Fruit fly (Drosophila melanogaster) whole organism, embryonic: Measurements from ENCODE around the gene Sfp33A3.

Experiments used
- Adf1 ChIP-seq: fragments of 200-800 bp; sonication (Bioruptor generic); IDR thresholded peaks from 2 replicates; pipeline ENCODE4 v1.3.6; 2022; ENCODE audit warnings: missing biosample characterization, missing genetic modification characterization
- Antp ChIP-seq: fragments of 200-800 bp; sonication (Bioruptor generic); optimal IDR thresholded peaks from 3 replicates; lab custom pipeline; 2016; ENCODE audit warnings: missing biosample characterization, missing genetic modification characterization
- BEAF-32 ChIP-seq: fragments of 200-800 bp; sonication (Bioruptor generic); optimal IDR thresholded peaks from 3 replicates; lab custom pipeline; 2017; ENCODE audit warnings: missing biosample characterization, missing genetic modification characterization, mild to moderate bottlenecking, moderate library complexity, missing genetic modification reagents
- Bgb ChIP-seq: fragments of 200-800 bp; sonication (Bioruptor generic); IDR thresholded peaks from 2 replicates; pipeline ENCODE4 v1.3.6; 2022; ENCODE audit warnings: missing biosample characterization, missing genetic modification characterization; ENCODE audit not compliant: partially characterized antibody
- CG10147 ChIP-seq: fragments of 200-800 bp; sonication (Bioruptor generic); optimal IDR thresholded peaks from 2 replicates; lab custom pipeline; 2019; ENCODE audit warnings: missing biosample characterization, mild to moderate bottlenecking, missing genetic modification characterization, moderate library complexity
- CG10209 ChIP-seq: fragments of 200-800 bp; sonication (Bioruptor generic); optimal IDR thresholded peaks from 3 replicates; lab custom pipeline; 2017; ENCODE audit warnings: missing biosample characterization, mild to moderate bottlenecking, missing genetic modification characterization, missing genetic modification reagents
- CG11247 ChIP-seq: fragments of 200-800 bp; sonication (Bioruptor generic); IDR thresholded peaks from 2 replicates; pipeline ENCODE4 v1.3.6; 2022; ENCODE audit warnings: missing biosample characterization, missing genetic modification characterization
- CG11560 ChIP-seq: fragments of 200-800 bp; sonication (Bioruptor generic); IDR thresholded peaks from 3 replicates; pipeline ENCODE4 v1.3.6; 2022; ENCODE audit warnings: missing biosample characterization, missing genetic modification characterization
- CG11695 ChIP-seq: fragments of 200-800 bp; sonication (Bioruptor generic); IDR thresholded peaks from 3 replicates; pipeline ENCODE4 v1.3.6; 2022; ENCODE audit warnings: missing biosample characterization, missing genetic modification characterization
- CG12391 ChIP-seq: fragments of 200-800 bp; sonication (Bioruptor generic); optimal IDR thresholded peaks from 3 replicates; lab custom pipeline; 2018; ENCODE audit warnings: missing biosample characterization, mild to moderate bottlenecking, missing genetic modification characterization, moderate library complexity
- CG12744 ChIP-seq: fragments of 200-800 bp; sonication (Bioruptor generic); optimal IDR thresholded peaks from 2 replicates; lab custom pipeline; 2016; ENCODE audit warnings: missing biosample characterization, missing genetic modification characterization
- CG15269 ChIP-seq: fragments of 200-800 bp; sonication (Bioruptor generic); optimal IDR thresholded peaks from 2 replicates; lab custom pipeline; 2018; ENCODE audit warnings: missing biosample characterization, mild to moderate bottlenecking, missing genetic modification characterization, moderate library complexity
- CG15601 ChIP-seq: fragments of 200-800 bp; sonication (Bioruptor generic); optimal IDR thresholded peaks from 3 replicates; lab custom pipeline; 2019; ENCODE audit warnings: missing biosample characterization, mild to moderate bottlenecking, missing genetic modification characterization, moderate library complexity
- CG1602 ChIP-seq: fragments of 200-800 bp; sonication (Bioruptor generic); optimal IDR thresholded peaks from 3 replicates; lab custom pipeline; 2016; ENCODE audit warnings: missing biosample characterization, missing genetic modification characterization
- CG18262 ChIP-seq: fragments of 200-800 bp; optimal IDR thresholded peaks from 3 replicates; lab custom pipeline; 2019; ENCODE audit warnings: missing biosample characterization, mild to moderate bottlenecking, missing genetic modification characterization, moderate library complexity
- CG33557 ChIP-seq: fragments of 200-800 bp; sonication (Bioruptor generic); optimal IDR thresholded peaks from 2 replicates; lab custom pipeline; 2019; ENCODE audit warnings: missing biosample characterization, mild to moderate bottlenecking, missing genetic modification characterization, moderate library complexity
- CG4820 ChIP-seq: fragments of 200-800 bp; sonication (Bioruptor generic); optimal IDR thresholded peaks from 3 replicates; lab custom pipeline; 2016; ENCODE audit warnings: missing biosample characterization, missing genetic modification characterization
- CG5245 ChIP-seq: fragments of 200-800 bp; sonication (Bioruptor generic); optimal IDR thresholded peaks from 3 replicates; lab custom pipeline; 2016; ENCODE audit warnings: missing biosample characterization, missing genetic modification characterization
- CG6813 ChIP-seq: fragments of 200-800 bp; sonication (Bioruptor generic); optimal IDR thresholded peaks from 2 replicates; lab custom pipeline; 2017; ENCODE audit warnings: missing biosample characterization, missing genetic modification characterization, mild to moderate bottlenecking, moderate library complexity, missing genetic modification reagents
- CG7963 ChIP-seq: fragments of 200-800 bp; sonication (Bioruptor generic); IDR thresholded peaks from 3 replicates; pipeline ENCODE4 v1.3.6; 2022; ENCODE audit warnings: missing biosample characterization, missing genetic modification characterization; ENCODE audit not compliant: partially characterized antibody
- CG8478 ChIP-seq: fragments of >200 bp; optimal IDR thresholded peaks from 2 replicates; lab custom pipeline; 2018
- CG9727 ChIP-seq: fragments of 200-800 bp; sonication (Bioruptor generic); optimal IDR thresholded peaks from 3 replicates; lab custom pipeline; 2017; ENCODE audit warnings: missing biosample characterization, mild to moderate bottlenecking, missing genetic modification characterization
- CG9797 ChIP-seq: fragments of 200-800 bp; sonication (Bioruptor generic); optimal IDR thresholded peaks from 3 replicates; lab custom pipeline; 2018; ENCODE audit warnings: missing biosample characterization, mild to moderate bottlenecking, missing genetic modification characterization
- CkIIα-i1 ChIP-seq: fragments of 200-800 bp; sonication (Bioruptor generic); IDR thresholded peaks from 2 replicates; pipeline ENCODE4 v1.3.6; 2022; ENCODE audit warnings: missing biosample characterization, missing genetic modification characterization
- Doc3 ChIP-seq: fragments of 200-800 bp; sonication (Bioruptor generic); IDR thresholded peaks from 3 replicates; pipeline ENCODE4 v1.3.6; 2022; ENCODE audit warnings: missing biosample characterization, missing genetic modification characterization; ENCODE audit not compliant: partially characterized antibody
- Drgx ChIP-seq: fragments of 200-800 bp; sonication (Bioruptor generic); IDR thresholded peaks from 2 replicates; pipeline ENCODE4 v1.3.6; 2022; ENCODE audit warnings: missing biosample characterization, missing genetic modification characterization
- HLHmδ ChIP-seq: fragments of 200-800 bp; sonication (Bioruptor generic); optimal IDR thresholded peaks from 2 replicates; lab custom pipeline; 2018; ENCODE audit warnings: missing biosample characterization, mild to moderate bottlenecking, missing genetic modification characterization, moderate library complexity
- Hmr ChIP-seq: fragments of 200-800 bp; sonication (Bioruptor generic); optimal IDR thresholded peaks from 3 replicates; lab custom pipeline; 2017; ENCODE audit warnings: mild to moderate bottlenecking, missing biosample characterization, missing genetic modification reagents, missing genetic modification characterization
- Meics ChIP-seq: fragments of 200-800 bp; sonication (Bioruptor generic); optimal IDR thresholded peaks from 2 replicates; lab custom pipeline; 2017; ENCODE audit warnings: missing biosample characterization, mild to moderate bottlenecking, missing genetic modification characterization
- NC2α ChIP-seq: fragments of 200-800 bp; sonication (Bioruptor generic); optimal IDR thresholded peaks from 2 replicates; lab custom pipeline; 2016; ENCODE audit warnings: missing biosample characterization, missing genetic modification characterization
- Opbp ChIP-seq: fragments of 200-800 bp; sonication (Bioruptor generic); IDR thresholded peaks from 3 replicates; pipeline ENCODE4 v1.3.6; 2022; ENCODE audit warnings: missing biosample characterization, missing genetic modification characterization; ENCODE audit not compliant: partially characterized antibody
- Vsx1 ChIP-seq: fragments of 200-800 bp; sonication (Bioruptor generic); optimal IDR thresholded peaks from 2 replicates; lab custom pipeline; 2017; ENCODE audit warnings: missing biosample characterization, mild to moderate bottlenecking, missing genetic modification characterization, missing genetic modification reagents
- abd-A ChIP-seq: fragments of 200-800 bp; sonication (Bioruptor generic); optimal IDR thresholded peaks from 3 replicates; lab custom pipeline; 2019; ENCODE audit warnings: missing biosample characterization, mild to moderate bottlenecking, missing genetic modification characterization, moderate library complexity
- bsh ChIP-seq, 2 experiments: fragments of 200-800 bp; sonication (Bioruptor generic); optimal IDR thresholded peaks; 2 replicates each; lab custom pipeline; 2017 to 2018; ENCODE audit warnings: mild to moderate bottlenecking in 2 of 2, missing biosample characterization in 2 of 2, missing genetic modification characterization in 2 of 2, moderate library complexity in 1 of 2
- cad ChIP-seq: fragments of >200 bp; optimal IDR thresholded peaks from 2 replicates; lab custom pipeline; 2017; ENCODE audit warnings: missing biosample characterization, missing genetic modification characterization
- cwo ChIP-seq: fragments of 200-800 bp; sonication (Bioruptor generic); optimal IDR thresholded peaks from 3 replicates; lab custom pipeline; 2017; ENCODE audit warnings: missing biosample characterization, missing genetic modification characterization, mild to moderate bottlenecking, moderate library complexity, missing genetic modification reagents
- ems ChIP-seq: fragments of 200-800 bp; sonication (Bioruptor generic); optimal IDR thresholded peaks from 3 replicates; lab custom pipeline; 2016; ENCODE audit warnings: missing biosample characterization, missing genetic modification characterization
- fu2 ChIP-seq: fragments of 200-800 bp; sonication (Bioruptor generic); optimal IDR thresholded peaks from 2 replicates; lab custom pipeline; 2016; ENCODE audit warnings: missing biosample characterization, missing genetic modification characterization
- gfzf ChIP-seq: fragments of 200-800 bp; sonication (Bioruptor generic); optimal IDR thresholded peaks from 2 replicates; lab custom pipeline; 2016; ENCODE audit warnings: missing biosample characterization, mild to moderate bottlenecking, missing genetic modification characterization, moderate library complexity
- hbn ChIP-seq: fragments of 200-800 bp; sonication (Bioruptor generic); IDR thresholded peaks from 2 replicates; pipeline ENCODE4 v1.3.6; 2022; ENCODE audit warnings: missing biosample characterization, missing genetic modification characterization; ENCODE audit not compliant: partially characterized antibody
- ind ChIP-seq: fragments of 200-800 bp; sonication (Bioruptor generic); optimal IDR thresholded peaks from 3 replicates; lab custom pipeline; 2016; ENCODE audit warnings: missing biosample characterization, missing genetic modification characterization
- odd ChIP-seq: fragments of 200-800 bp; sonication (Bioruptor generic); optimal IDR thresholded peaks from 2 replicates; lab custom pipeline; 2017; ENCODE audit warnings: missing biosample characterization, mild to moderate bottlenecking, missing genetic modification characterization
- otp ChIP-seq: fragments of 200-800 bp; sonication (Bioruptor generic); IDR thresholded peaks from 3 replicates; pipeline ENCODE4, ENCODE4 v1.3.6; 2022; ENCODE audit warnings: missing biosample characterization, missing genetic modification characterization
- ro ChIP-seq: fragments of 200-800 bp; sonication (Bioruptor generic); IDR thresholded peaks from 2 replicates; pipeline ENCODE4 v1.3.6; 2022; ENCODE audit warnings: missing biosample characterization, missing genetic modification characterization
- seq ChIP-seq: fragments of 200-800 bp; sonication (Bioruptor generic); IDR thresholded peaks from 2 replicates; pipeline ENCODE4 v1.3.6; 2022; ENCODE audit warnings: missing biosample characterization, missing genetic modification characterization
- ssp ChIP-seq: fragments of 200-800 bp; sonication (Bioruptor generic); IDR thresholded peaks from 2 replicates; pipeline ENCODE4 v1.3.6; 2022; ENCODE audit warnings: missing biosample characterization, missing genetic modification characterization
- trh ChIP-seq: fragments of 200-800 bp; sonication (Bioruptor generic); optimal IDR thresholded peaks from 2 replicates; lab custom pipeline; 2016; ENCODE audit warnings: missing biosample characterization, missing genetic modification characterization
- yki ChIP-seq: fragments of >200 bp; optimal IDR thresholded peaks from 3 replicates; lab custom pipeline; 2018
- zf30C ChIP-seq: fragments of 200-800 bp; sonication (Bioruptor generic); optimal IDR thresholded peaks from 3 replicates; lab custom pipeline; 2018; ENCODE audit warnings: missing biosample characterization, mild to moderate bottlenecking, missing genetic modification characterization

Gene Sfp33A3

DNA sequence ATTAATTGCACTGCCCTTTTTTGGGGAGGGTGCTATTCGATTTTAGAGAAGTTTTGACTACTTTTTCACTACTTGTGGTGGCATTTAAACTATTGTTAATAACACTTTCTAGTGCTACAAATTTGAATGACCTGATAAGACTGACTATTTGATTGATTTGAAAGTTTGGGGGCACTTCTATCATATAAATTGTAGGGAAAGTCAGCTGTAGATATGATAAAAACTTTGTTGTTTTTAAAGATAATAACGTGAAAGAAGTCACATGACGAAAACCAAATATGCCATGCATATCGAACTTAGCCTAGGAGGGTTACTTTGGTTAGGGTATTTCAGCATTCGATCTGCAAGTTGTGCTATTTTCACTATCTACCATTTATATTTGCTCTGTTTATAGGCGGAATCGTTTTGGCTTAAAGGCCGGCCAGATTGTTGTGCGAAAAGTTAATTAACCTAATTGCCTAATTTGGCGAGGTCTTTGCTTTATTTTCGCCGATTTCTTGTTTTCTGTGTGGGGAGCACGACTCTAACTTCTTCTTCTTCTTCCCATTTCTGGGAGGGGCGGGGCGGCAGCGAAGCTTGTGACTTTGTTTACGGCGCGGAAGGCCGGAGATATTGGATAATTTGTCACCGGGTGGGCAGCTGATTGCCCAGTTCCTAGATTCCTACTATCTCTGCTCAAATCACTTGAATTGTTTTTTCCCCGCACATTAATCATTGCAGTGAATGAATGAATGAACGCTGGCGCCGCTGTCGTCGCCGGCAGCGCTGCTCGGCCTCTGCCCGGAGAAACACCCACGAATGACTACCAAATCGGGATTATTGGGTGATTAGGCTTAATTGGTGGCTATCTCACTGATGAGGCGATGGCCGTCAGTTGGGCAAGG lies 26.7 kb upstream of the Sfp33A3 start (continued):
- TF ChIP-seq trh (no peak), CG12744 (GFP tag; lab: Kevin White, UChicago) (no peak), zf30C (GFP tag; lab: Kevin White, UChicago) (no peak), seq (no peak), cad (GFP tag; lab: Kevin White, UChicago) (no peak), CG9797 (GFP tag; lab: Kevin White, UChicago) (no peak), NC2α (GFP tag; lab: Kevin White, UChicago) (no peak), CG18262 (no peak), Antp (GFP tag; lab: Kevin White, UChicago) (no peak), ems (no peak), CG9727 (no peak), Drgx (GFP tag; lab: Robert Waterston, UW) (no peak), fu2 (GFP tag; lab: Kevin White, UChicago) (no peak), CG11247 (GFP tag; lab: Robert Waterston, UW) (no peak), abd-A (tag; lab: Kevin White, UChicago) (no peak), HLHmδ (GFP tag; lab: Kevin White, UChicago) (no peak), CkIIα-i1 (GFP tag; lab: Robert Waterston, UW) (no peak), yki (lab: Kevin White, UChicago) (no peak), Adf1 (GFP tag; lab: Robert Waterston, UW) (peak; percentile 98), odd (no peak), CG11695 (GFP tag; lab: Robert Waterston, UW) (no peak), ro (GFP tag; lab: Robert Waterston, UW) (no peak), cwo (GFP tag; lab: Kevin White, UChicago) (no peak)

DNA sequence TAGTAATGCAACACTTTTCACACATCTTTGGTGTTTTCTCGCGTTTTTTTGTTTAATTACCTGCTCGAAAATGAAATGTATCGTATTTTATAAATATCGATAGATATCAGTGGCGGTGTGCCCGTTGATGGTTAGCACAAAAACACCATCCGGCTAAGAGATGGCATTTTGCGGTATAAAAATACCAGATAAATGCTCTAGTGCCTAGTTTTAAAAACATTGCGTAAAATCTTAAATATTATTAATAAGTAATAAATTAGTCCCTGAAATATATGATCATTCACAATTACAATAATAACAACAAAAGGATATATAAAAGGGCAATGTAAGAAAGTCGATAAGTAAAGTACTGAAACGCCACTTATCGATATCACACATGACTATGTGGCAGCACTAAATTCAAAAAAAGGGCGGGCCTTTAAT lies 26.0 kb upstream of the Sfp33A3 start, which contains the start of gene CycY:
CycY (minus strand) TSS at position 116 of the 423 bp plus-strand sequence.
- TF ChIP-seq gfzf (peak; percentile 81), CG10147 (peak; percentile 2), Opbp (GFP tag; lab: Robert Waterston, UW) (peak; percentile 65; the same call in 2 of the 3 replicates), Hmr (GFP tag; lab: Kevin White, UChicago) (peak; percentile 62), Bgb (GFP tag; lab: Robert Waterston, UW) (peak; percentile 68), hbn (GFP tag; lab: Robert Waterston, UW) (peak; percentile 66), bsh (GFP tag; optimal IDR thresholded peaks at IDR 0.05; lab: Kevin White, UChicago) (peak in 1 of 2 experiments; percentile 14), ssp (GFP tag; lab: Robert Waterston, UW) (0 out of 2 replicates have a peak, but pooled peaks have one; percentile 9), CG15601 (tag; lab: Kevin White, UChicago) (peak; percentile 35), CG7963 (0 out of 3 replicates have a peak, but pooled peaks have one; percentile 21), CG18262 (peak; percentile 36), Meics (GFP tag; lab: Kevin White, UChicago) (no peak), CG6813 (GFP tag; lab: Kevin White, UChicago) (no peak), ind (GFP tag; lab: Kevin White, UChicago) (no peak), otp (no peak), CG11560 (tag; lab: Robert Waterston, UW) (no peak), CG8478 (lab: Kevin White, UChicago) (no peak), CG10209 (GFP tag; lab: Kevin White, UChicago) (no peak), CG4820 (no peak), BEAF-32 (GFP tag; lab: Kevin White, UChicago) (peak; percentile 79), CG15269 (tag; lab: Kevin White, UChicago) (no peak), CG1602 (GFP tag; lab: Kevin White, UChicago) (peak; percentile 4), CG12391 (tag; lab: Kevin White, UChicago) (peak; percentile 80), Vsx1 (GFP tag; lab: Kevin White, UChicago) (peak; percentile 5), Doc3 (GFP tag; lab: Robert Waterston, UW) (peak; percentile 70), CG33557 (no peak), CG5245 (GFP tag; lab: Kevin White, UChicago) (peak; percentile 6)
